Worm (Caenorhabditis elegans): ENCODE measurements around the gene prp-39.

DNA sequence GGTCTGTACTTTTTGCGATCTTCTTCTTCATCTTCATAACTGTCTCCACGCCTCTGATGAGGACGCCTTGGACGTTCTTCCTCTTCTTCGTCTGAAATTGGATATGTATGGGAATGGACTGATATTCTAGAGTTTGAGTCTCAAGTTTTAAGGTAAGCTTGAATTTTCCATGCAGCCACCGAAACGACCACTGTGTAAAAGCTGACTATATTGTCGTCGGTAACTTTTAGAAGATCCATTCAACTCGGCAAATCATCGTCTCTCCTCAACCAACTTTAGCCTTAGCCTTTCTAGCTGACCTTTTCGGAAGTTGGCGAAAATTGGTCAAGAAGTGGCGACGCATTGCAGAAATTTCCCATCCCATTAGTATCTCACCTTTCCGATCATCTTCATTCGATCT, 42.0 kb upstream of the prp-39 start:
- TF ChIP-seq nhr-11 (tag; optimal IDR thresholded peaks at IDR 0.05) (no peak), skn-1 (tag; optimal IDR thresholded peaks at IDR 0.05) (no peak), nhr-77 (tag; optimal IDR thresholded peaks at IDR 0.05) (no peak), C16A3.4 (tag; optimal IDR thresholded peaks at IDR 0.05) (no peak), ztf-4 (tag; optimal IDR thresholded peaks at IDR 0.05) (no peak), nhr-12 (tag; optimal IDR thresholded peaks at IDR 0.05) (no peak), isw-1 (GFP tag; IDR thresholded peaks at IDR 0.05) (no peak), tbx-2 (tag; optimal IDR thresholded peaks at IDR 0.05) (no peak), mef-2 (tag; optimal IDR thresholded peaks at IDR 0.05) (no peak)
